Worm (Caenorhabditis elegans) whole organism, L1 larva: ENCODE measurements around the gene C06B3.1.
A peak's percentile ranks its signal among the peaks of the same experiment; 100 is the strongest.

Experiments used
- F16B12.6 ChIP-seq: fragments of 150-350 bp; optimal IDR thresholded peaks from 2 replicates; lab custom pipeline; 2014; ENCODE audit warnings: missing biosample characterization, missing genetic modification characterization
- aha-1 ChIP-seq: fragments of 150-350 bp; optimal IDR thresholded peaks from 2 replicates; lab custom pipeline; 2014; ENCODE audit warnings: missing biosample characterization, missing genetic modification characterization
- ama-1 ChIP-seq: fragments of 150-350 bp; optimal IDR thresholded peaks from 2 replicates; lab custom pipeline; 2014
- ceh-63 ChIP-seq: fragments of 200-800 bp; sonication (Bioruptor generic); optimal IDR thresholded peaks from 2 replicates; lab custom pipeline; 2018; ENCODE audit warnings: mild to moderate bottlenecking, missing genetic modification characterization, missing compliant biosample characterization
- ceh-8 ChIP-seq: fragments of 200-800 bp; sonication (Bioruptor generic); optimal IDR thresholded peaks from 2 replicates; lab custom pipeline; 2018; ENCODE audit warnings: mild to moderate bottlenecking, missing genetic modification characterization, moderate library complexity, missing compliant biosample characterization
- ceh-82 ChIP-seq, 3 experiments: fragments of 150-350 bp in 1 of 3; sonication (generic microtip) in 2 of 3; optimal IDR thresholded peaks; 2 replicates each; lab custom pipeline; 2014 to 2017; ENCODE audit warnings: missing biosample characterization in 3 of 3, missing genetic modification characterization in 3 of 3
- ceh-88 ChIP-seq: fragments of 200-800 bp; sonication (Bioruptor generic); IDR thresholded peaks from 2 replicates; pipeline ENCODE4 v1.3.6; 2022; ENCODE audit warnings: missing genetic modification characterization, missing compliant biosample characterization
- ces-1 ChIP-seq: fragments of 150-350 bp; optimal IDR thresholded peaks from 2 replicates; lab custom pipeline; 2014; ENCODE audit warnings: missing biosample characterization, missing genetic modification reagents, missing genetic modification characterization
- efl-1 ChIP-seq, 4 experiments: fragments of 150-350 bp; optimal IDR thresholded peaks in 3 of 4; peaks in 1 of 4; 1 replicate in 1 of 4; 2 replicates in 3 of 4; lab custom pipeline; 2014; ENCODE audit warnings: missing biosample characterization in 2 of 4, missing genetic modification characterization in 2 of 4, missing genetic modification reagents in 2 of 4
- egl-13 ChIP-seq: sonication (generic microtip); optimal IDR thresholded peaks from 2 replicates; lab custom pipeline; 2016; ENCODE audit warnings: missing genotype, missing genetic modification reagents, missing genetic modification characterization, missing compliant biosample characterization
- elt-2 ChIP-seq: sonication (generic microtip); optimal IDR thresholded peaks from 2 replicates; lab custom pipeline; 2016; ENCODE audit warnings: missing genetic modification characterization, mild to moderate bottlenecking, inconsistent platforms, missing compliant biosample characterization, missing genetic modification reagents
- elt-3 ChIP-seq, 6 experiments: fragments of 150-350 bp in 1 of 6; sonication (generic microtip); optimal IDR thresholded peaks; 2 replicates each; lab custom pipeline; 2017 to 2018; ENCODE audit warnings: missing biosample characterization in 6 of 6, missing genetic modification characterization in 6 of 6, inconsistent platforms in 1 of 6
- fkh-8 ChIP-seq: sonication (generic microtip); optimal IDR thresholded peaks from 2 replicates; lab custom pipeline; 2016; ENCODE audit warnings: mild to moderate bottlenecking, missing genetic modification characterization, missing compliant biosample characterization
- hlh-4 ChIP-seq: sonication (generic microtip); optimal IDR thresholded peaks from 2 replicates; lab custom pipeline; 2016; ENCODE audit warnings: mild to moderate bottlenecking, missing genetic modification characterization, missing compliant biosample characterization
- hpl-2 ChIP-seq: fragments of 150-350 bp; optimal IDR thresholded peaks from 2 replicates; lab custom pipeline; 2014; ENCODE audit warnings: missing biosample characterization, missing genetic modification reagents, missing genetic modification characterization
- isw-1 ChIP-seq: fragments of 200-800 bp; sonication (Bioruptor generic); IDR thresholded peaks from 2 replicates; pipeline ENCODE4 v1.3.6; 2022; ENCODE audit warnings: missing genetic modification characterization, missing compliant biosample characterization
- lin-35 ChIP-seq, 2 experiments: fragments of 150-350 bp; optimal IDR thresholded peaks; 2 replicates each; lab custom pipeline; 2014; ENCODE audit warnings: missing biosample characterization in 2 of 2, missing genetic modification characterization in 2 of 2, missing genetic modification reagents in 2 of 2
- lin-39 ChIP-seq: fragments of 150-350 bp; optimal IDR thresholded peaks from 2 replicates; lab custom pipeline; 2014; ENCODE audit warnings: missing biosample characterization, missing genetic modification reagents, missing genetic modification characterization
- lir-3 ChIP-seq: sonication (generic microtip); optimal IDR thresholded peaks from 2 replicates; lab custom pipeline; 2016; ENCODE audit warnings: mild to moderate bottlenecking, missing genetic modification characterization, moderate library complexity, missing compliant biosample characterization; ENCODE audit not compliant: poor library complexity
- mdl-1 ChIP-seq, 2 experiments: fragments of 150-350 bp; optimal IDR thresholded peaks; 2 replicates each; lab custom pipeline; 2014 to 2017; ENCODE audit warnings: missing biosample characterization in 2 of 2, missing genetic modification characterization in 2 of 2, inconsistent platforms in 1 of 2
- mep-1 ChIP-seq: fragments of 150-350 bp; optimal IDR thresholded peaks from 2 replicates; lab custom pipeline; 2014; ENCODE audit warnings: missing biosample characterization, missing genetic modification characterization
- nhr-11 ChIP-seq: fragments of 150-350 bp; optimal IDR thresholded peaks from 2 replicates; lab custom pipeline; 2014; ENCODE audit warnings: missing biosample characterization, missing genetic modification characterization
- nhr-19 ChIP-seq: fragments of 200-800 bp; sonication (Bioruptor generic); conservative IDR thresholded peaks from 2 replicates; pipeline ENCODE4 v1.3.6; 2022; ENCODE audit warnings: missing genetic modification characterization, missing compliant biosample characterization
- nhr-237 ChIP-seq: fragments of 150-350 bp; optimal IDR thresholded peaks from 2 replicates; lab custom pipeline; 2014; ENCODE audit warnings: missing biosample characterization, missing genetic modification characterization
- nhr-71 ChIP-seq: sonication (generic microtip); optimal IDR thresholded peaks from 2 replicates; lab custom pipeline; 2016; ENCODE audit warnings: mild to moderate bottlenecking, missing genetic modification characterization, moderate library complexity, missing compliant biosample characterization
- nhr-90 ChIP-seq: sonication (generic microtip); optimal IDR thresholded peaks from 2 replicates; lab custom pipeline; 2016; ENCODE audit warnings: mild to moderate bottlenecking, missing genetic modification characterization, missing compliant biosample characterization; ENCODE audit not compliant: poor library complexity
- rnt-1 ChIP-seq: sonication (generic microtip); optimal IDR thresholded peaks from 2 replicates; lab custom pipeline; 2016; ENCODE audit warnings: mild to moderate bottlenecking, missing genetic modification characterization, moderate library complexity, missing compliant biosample characterization
- skn-1 ChIP-seq: fragments of 150-350 bp; optimal IDR thresholded peaks from 2 replicates; lab custom pipeline; 2014; ENCODE audit warnings: missing biosample characterization, missing genetic modification characterization
- snu-23 ChIP-seq: sonication (generic microtip); optimal IDR thresholded peaks from 2 replicates; lab custom pipeline; 2016; ENCODE audit warnings: missing genetic modification characterization, missing compliant biosample characterization
- sptf-1 ChIP-seq: fragments of 150-350 bp; optimal IDR thresholded peaks from 2 replicates; lab custom pipeline; 2014; ENCODE audit warnings: missing biosample characterization, missing genetic modification characterization
- tbx-2 ChIP-seq: sonication (generic microtip); optimal IDR thresholded peaks from 2 replicates; lab custom pipeline; 2016; ENCODE audit warnings: missing genetic modification characterization, missing compliant biosample characterization
- unc-130 ChIP-seq: fragments of 150-350 bp; optimal IDR thresholded peaks from 2 replicates; lab custom pipeline; 2017; ENCODE audit warnings: missing biosample characterization, missing genetic modification characterization, inconsistent platforms
- unc-30 ChIP-seq: sonication (generic microtip); optimal IDR thresholded peaks from 2 replicates; lab custom pipeline; 2017; ENCODE audit warnings: missing biosample characterization, missing genetic modification characterization
- unc-86 ChIP-seq: sonication (generic microtip); optimal IDR thresholded peaks from 2 replicates; lab custom pipeline; 2016; ENCODE audit warnings: missing genetic modification characterization, missing compliant biosample characterization
- zag-1 ChIP-seq: fragments of 150-350 bp; optimal IDR thresholded peaks from 2 replicates; lab custom pipeline; 2014; ENCODE audit warnings: missing biosample characterization, missing genetic modification characterization

The C06B3.1 gene

ce11 chrV:13949010-13949409 lies 46.4 kb downstream of the C06B3.1 start, which contains the start of gene R10D12.6:
Gene R10D12.6, plus strand, starts transcription at chrV:13949310.
- TF ChIP-seq lin-35 (GFP tag; optimal IDR thresholded peaks at IDR 0.05; lab: Kevin White, UChicago) (no peak), nhr-237 (tag; lab: Kevin White, UChicago) (no peak), ceh-63 (no peak), snu-23 (no peak), mdl-1 (tag; optimal IDR thresholded peaks at IDR 0.05; lab: Kevin White, UChicago) (no peak), ceh-8 (GFP tag; lab: Kevin White, UChicago) (no peak), ama-1 (no peak), ceh-88 (GFP tag; lab: Robert Waterston, UW) (no peak), skn-1 (tag; lab: Kevin White, UChicago) (no peak), mep-1 (tag; lab: Kevin White, UChicago) (no peak), isw-1 (no peak), tbx-2 (tag; lab: Kevin White, UChicago) (no peak), fkh-8 (tag; lab: Kevin White, UChicago) (no peak), zag-1 (tag; lab: Kevin White, UChicago) (no peak)

- TF ChIP-seq nhr-19 (GFP tag; lab: Robert Waterston, UW) (no peak), nhr-71 (no peak), ceh-8 (GFP tag; lab: Kevin White, UChicago) (no peak), mep-1 (tag; lab: Kevin White, UChicago) (no peak), skn-1 (tag; lab: Kevin White, UChicago) (no peak), ceh-88 (GFP tag; lab: Robert Waterston, UW) (no peak), egl-13 (tag; lab: Kevin White, UChicago) (no peak), unc-30 (tag; lab: Kevin White, UChicago) (no peak), ces-1 (no peak), hpl-2 (GFP tag; lab: Kevin White, UChicago) (no peak)
- TF ChIP-seq, all 84 proteins: peak for 0
Observed at ce11 chrV:13949752-13950151, 47.2 kb downstream of the C06B3.1 start, which contains the start of gene R10D12.7. Gene R10D12.7, plus strand, starts transcription at chrV:13950052.

ce11 chrV:13953191-13953590 lies 50.6 kb downstream of the C06B3.1 start, which contains the start of gene R10D12.8:
Gene R10D12.8, minus strand, starts transcription at chrV:13953291.
- TF ChIP-seq ceh-82 (tag; optimal IDR thresholded peaks at IDR 0.05; lab: Kevin White, UChicago) (no peak), rnt-1 (tag; lab: Kevin White, UChicago) (no peak), unc-86 (tag; lab: Kevin White, UChicago) (no peak), hlh-4 (tag; lab: Kevin White, UChicago) (no peak), elt-2 (tag; lab: Kevin White, UChicago) (no peak), lir-3 (tag; lab: Kevin White, UChicago) (no peak), nhr-11 (tag; lab: Kevin White, UChicago) (no peak), elt-3 (tag; optimal IDR thresholded peaks at IDR 0.05; lab: Kevin White, UChicago) (peak in 1 of 6 experiments; percentile 45), unc-130 (tag; lab: Kevin White, UChicago) (no peak), zag-1 (tag; lab: Kevin White, UChicago) (no peak), nhr-90 (tag; lab: Kevin White, UChicago) (no peak), aha-1 (tag; lab: Kevin White, UChicago) (no peak), lin-39 (no peak), efl-1 (optimal IDR thresholded peaks at IDR 0.05; lab: Kevin White, UChicago) (no peak), efl-1 (GFP tag; optimal IDR thresholded peaks at IDR 0.05 in 1 of 2; lab: Kevin White, UChicago) (peak in 1 of 2 experiments; percentile 35), F16B12.6 (tag; lab: Kevin White, UChicago) (no peak), sptf-1 (tag; lab: Kevin White, UChicago) (no peak)
